Worm (Caenorhabditis elegans) whole organism, L2 larva: ENCODE measurements around the gene rps-0.
A peak's percentile ranks its signal among the peaks of the same experiment; 100 is the strongest.

Experiments used
- C34F6.9 ChIP-seq: fragments of 150-350 bp; optimal IDR thresholded peaks from 2 replicates; lab custom pipeline; 2014; ENCODE audit warnings: missing biosample characterization, missing genetic modification characterization
- F13H6.1 ChIP-seq: sonication (generic microtip); optimal IDR thresholded peaks from 2 replicates; lab custom pipeline; 2016; ENCODE audit warnings: missing genetic modification characterization, missing compliant biosample characterization
- R02D3.7 ChIP-seq: fragments of 150-350 bp; optimal IDR thresholded peaks from 2 replicates; lab custom pipeline; 2014; ENCODE audit warnings: missing biosample characterization, missing genetic modification characterization
- Y55F3AM.14 ChIP-seq: fragments of 200-800 bp; sonication (Bioruptor generic); optimal IDR thresholded peaks from 2 replicates; lab custom pipeline; 2018; ENCODE audit warnings: mild to moderate bottlenecking, missing genetic modification characterization, missing compliant biosample characterization
- alr-1 ChIP-seq: fragments of 150-350 bp; optimal IDR thresholded peaks from 2 replicates; lab custom pipeline; 2014; ENCODE audit warnings: missing biosample characterization, missing genetic modification characterization
- ama-1 ChIP-seq: fragments of 150-350 bp; optimal IDR thresholded peaks from 2 replicates; lab custom pipeline; 2018; ENCODE audit warnings: inconsistent platforms
- blmp-1 ChIP-seq: sonication (generic microtip); optimal IDR thresholded peaks from 2 replicates; lab custom pipeline; 2017; ENCODE audit warnings: missing genetic modification characterization, mild to moderate bottlenecking, missing compliant biosample characterization, antibody characterized with exemption, moderate library complexity; ENCODE audit not compliant: insufficient read depth
- ceh-16 ChIP-seq: fragments of 150-350 bp; optimal IDR thresholded peaks from 2 replicates; lab custom pipeline; 2014; ENCODE audit warnings: missing biosample characterization, missing genetic modification characterization
- crh-2 ChIP-seq: sonication (generic microtip); optimal IDR thresholded peaks from 2 replicates; lab custom pipeline; 2017; ENCODE audit warnings: missing biosample characterization, missing genetic modification characterization
- dmd-4 ChIP-seq: sonication (generic microtip); optimal IDR thresholded peaks from 2 replicates; lab custom pipeline; 2017; ENCODE audit warnings: missing biosample characterization, missing genetic modification characterization
- elt-1 ChIP-seq: fragments of 150-350 bp; optimal IDR thresholded peaks from 2 replicates; lab custom pipeline; 2014; ENCODE audit warnings: missing biosample characterization, missing genetic modification characterization
- fos-1 ChIP-seq: fragments of 150-350 bp; optimal IDR thresholded peaks from 2 replicates; lab custom pipeline; 2014; ENCODE audit warnings: missing biosample characterization, missing genetic modification characterization
- gmeb-1 ChIP-seq: fragments of 150-350 bp; optimal IDR thresholded peaks from 2 replicates; lab custom pipeline; 2014; ENCODE audit warnings: missing biosample characterization, missing genetic modification characterization
- lin-11 ChIP-seq: fragments of 150-350 bp; sonication (generic microtip); optimal IDR thresholded peaks from 2 replicates; lab custom pipeline; 2014; ENCODE audit warnings: missing biosample characterization, missing genetic modification characterization, inconsistent platforms, mixed read lengths
- lin-13 ChIP-seq: fragments of 150-350 bp; optimal IDR thresholded peaks from 2 replicates; lab custom pipeline; 2014; ENCODE audit warnings: missing biosample characterization, missing genetic modification reagents, missing genetic modification characterization
- lin-39 ChIP-seq: fragments of 150-350 bp; optimal IDR thresholded peaks from 2 replicates; lab custom pipeline; 2014; ENCODE audit warnings: missing biosample characterization, missing genetic modification reagents, missing genetic modification characterization
- lsy-2 ChIP-seq, 2 experiments: fragments of 150-350 bp in 1 of 2; sonication (generic microtip) in 1 of 2; optimal IDR thresholded peaks; 2 replicates each; lab custom pipeline; 2014 to 2017; ENCODE audit warnings: missing biosample characterization in 2 of 2, missing genetic modification characterization in 2 of 2
- mab-5 ChIP-seq: fragments of 150-350 bp; optimal IDR thresholded peaks from 2 replicates; lab custom pipeline; 2014; ENCODE audit warnings: missing biosample characterization, missing genetic modification characterization
- mbf-1 ChIP-seq: sonication (generic microtip); optimal IDR thresholded peaks from 2 replicates; lab custom pipeline; 2017; ENCODE audit warnings: missing biosample characterization, missing genetic modification characterization
- mdl-1 ChIP-seq, 2 experiments: fragments of 150-350 bp in 1 of 2; sonication (generic microtip) in 1 of 2; optimal IDR thresholded peaks; 2 replicates each; lab custom pipeline; 2017; ENCODE audit warnings: missing biosample characterization in 2 of 2, missing genetic modification characterization in 2 of 2
- nhr-10 ChIP-seq: sonication (generic microtip); optimal IDR thresholded peaks from 2 replicates; lab custom pipeline; 2017; ENCODE audit warnings: missing biosample characterization, missing genetic modification characterization
- nhr-11 ChIP-seq: fragments of 150-350 bp; optimal IDR thresholded peaks from 2 replicates; lab custom pipeline; 2014; ENCODE audit warnings: missing biosample characterization, missing genetic modification characterization
- nhr-12 ChIP-seq: fragments of 150-350 bp; optimal IDR thresholded peaks from 2 replicates; lab custom pipeline; 2014; ENCODE audit warnings: missing biosample characterization, missing genetic modification characterization
- nhr-129 ChIP-seq: fragments of 150-350 bp; optimal IDR thresholded peaks from 2 replicates; lab custom pipeline; 2014; ENCODE audit warnings: missing biosample characterization, missing genetic modification characterization
- nhr-21 ChIP-seq: fragments of 150-350 bp; optimal IDR thresholded peaks from 2 replicates; lab custom pipeline; 2014; ENCODE audit warnings: missing biosample characterization, missing genetic modification characterization
- nhr-23 ChIP-seq: fragments of 150-350 bp; optimal IDR thresholded peaks from 2 replicates; lab custom pipeline; 2014; ENCODE audit warnings: missing biosample characterization, missing genetic modification reagents, missing genetic modification characterization
- nhr-25 ChIP-seq: fragments of 150-350 bp; sonication (generic microtip); optimal IDR thresholded peaks from 3 replicates; lab custom pipeline; 2014; ENCODE audit warnings: missing biosample characterization, missing genetic modification characterization
- nhr-6 ChIP-seq: fragments of 150-350 bp; optimal IDR thresholded peaks from 2 replicates; lab custom pipeline; 2014; ENCODE audit warnings: missing biosample characterization, missing genetic modification characterization
- nhr-77 ChIP-seq: fragments of 150-350 bp; optimal IDR thresholded peaks from 2 replicates; lab custom pipeline; 2014; ENCODE audit warnings: missing biosample characterization, missing genetic modification characterization
- sem-4 ChIP-seq: fragments of 150-350 bp; optimal IDR thresholded peaks from 2 replicates; lab custom pipeline; 2014; ENCODE audit warnings: missing biosample characterization, missing genetic modification reagents, missing genetic modification characterization
- skn-1 ChIP-seq: sonication (generic microtip); optimal IDR thresholded peaks from 2 replicates; lab custom pipeline; 2017; ENCODE audit warnings: missing biosample characterization, missing genetic modification characterization
- sma-3 ChIP-seq: sonication (generic microtip); optimal IDR thresholded peaks from 2 replicates; lab custom pipeline; 2016; ENCODE audit warnings: missing genetic modification reagents, missing genetic modification characterization, missing compliant biosample characterization
- sma-9 ChIP-seq, 2 experiments: fragments of 150-350 bp in 1 of 2; sonication (generic microtip) in 1 of 2; optimal IDR thresholded peaks; 2 replicates each; lab custom pipeline; 2014 to 2016; ENCODE audit warnings: missing genetic modification characterization in 2 of 2, mild to moderate bottlenecking in 1 of 2, missing biosample characterization in 1 of 2, missing compliant biosample characterization in 1 of 2, missing genetic modification reagents in 1 of 2, moderate library complexity in 1 of 2
- snpc-4 ChIP-seq: fragments of 150-350 bp; optimal IDR thresholded peaks from 2 replicates; lab custom pipeline; 2014; ENCODE audit warnings: missing biosample characterization, missing genetic modification characterization
- zag-1 ChIP-seq: fragments of 150-350 bp; optimal IDR thresholded peaks from 2 replicates; lab custom pipeline; 2014; ENCODE audit warnings: missing biosample characterization, missing genetic modification characterization
- ztf-1 ChIP-seq: fragments of 200-800 bp; sonication (Bioruptor generic); conservative IDR thresholded peaks from 2 replicates; pipeline ENCODE4 v1.3.6; 2022; ENCODE audit warnings: missing genetic modification characterization, missing compliant biosample characterization
- ztf-11 ChIP-seq: sonication (generic microtip); optimal IDR thresholded peaks from 2 replicates; lab custom pipeline; 2017; ENCODE audit warnings: missing biosample characterization, missing genetic modification characterization
- ztf-4 ChIP-seq: fragments of 150-350 bp; optimal IDR thresholded peaks from 2 replicates; lab custom pipeline; 2014; ENCODE audit warnings: missing biosample characterization, missing genetic modification characterization

Gene rps-0

DNA sequence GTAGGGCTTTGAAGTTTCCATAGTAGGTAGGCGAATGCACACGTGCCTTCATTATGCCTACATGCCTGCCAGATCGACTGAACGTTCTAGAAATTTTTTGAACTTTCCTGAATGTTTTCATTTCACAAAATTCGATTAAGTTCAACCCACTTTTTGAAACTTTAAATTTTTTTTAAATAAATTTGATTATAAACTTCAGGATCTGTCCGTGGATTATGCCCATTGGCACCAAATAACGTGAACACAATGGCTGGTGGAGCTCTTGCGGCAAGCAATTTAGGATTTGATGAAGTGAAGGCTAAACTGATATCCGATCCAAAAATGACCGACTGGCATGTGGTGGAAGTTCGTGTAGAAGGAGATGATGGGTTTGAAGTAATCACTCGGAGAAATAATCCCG is 18.4 kb downstream of the rps-0 start, which contains the start of gene F17C8.7:
TSS of gene F17C8.7 (plus strand) at position 301 of the 400 bp plus-strand sequence.
- TF ChIP-seq fos-1 (no peak), sem-4 (tag; lab: Kevin White, UChicago) (no peak), mdl-1 (tag; optimal IDR thresholded peaks at IDR 0.05; lab: Kevin White, UChicago) (no peak), nhr-77 (no peak), nhr-21 (tag; lab: Kevin White, UChicago) (no peak), mab-5 (tag; lab: Kevin White, UChicago) (no peak), nhr-6 (tag; lab: Kevin White, UChicago) (no peak), skn-1 (no peak), blmp-1 (tag; lab: Kevin White, UChicago) (no peak), F13H6.1 (tag; lab: Kevin White, UChicago) (no peak), elt-1 (tag; lab: Kevin White, UChicago) (no peak), R02D3.7 (no peak), ztf-11 (tag; lab: Kevin White, UChicago) (no peak), nhr-12 (no peak)

DNA sequence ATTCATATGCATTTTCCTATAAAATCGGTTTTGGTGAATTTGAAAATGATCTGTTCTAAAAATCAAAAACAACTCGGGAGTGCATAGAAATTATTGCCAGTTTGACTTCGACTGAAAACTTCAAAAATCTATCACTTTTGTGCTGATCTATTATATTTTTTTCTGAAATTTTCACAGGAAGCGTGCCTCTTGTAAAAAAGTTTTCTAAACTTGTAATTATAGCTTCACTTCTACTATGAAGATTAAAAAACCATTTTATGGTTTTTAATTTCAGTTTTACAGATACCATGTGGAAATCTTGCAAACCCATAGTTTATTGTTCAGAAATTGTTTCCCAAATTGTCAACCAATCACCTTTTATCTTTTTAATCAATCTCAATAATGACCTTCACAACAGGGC is 19.8 kb downstream of the rps-0 start, which contains the start of gene F17C8.9:
TSS of gene F17C8.9 (plus strand) at position 301 of the 400 bp plus-strand sequence.
- TF ChIP-seq mdl-1 (tag; optimal IDR thresholded peaks at IDR 0.05; lab: Kevin White, UChicago) (no peak), Y55F3AM.14 (no peak), lin-13 (GFP tag; lab: Kevin White, UChicago) (no peak), crh-2 (tag; lab: Kevin White, UChicago) (no peak), lin-11 (tag; lab: Kevin White, UChicago) (no peak), nhr-129 (tag; lab: Kevin White, UChicago) (no peak), nhr-23 (tag; lab: Kevin White, UChicago) (no peak)

DNA sequence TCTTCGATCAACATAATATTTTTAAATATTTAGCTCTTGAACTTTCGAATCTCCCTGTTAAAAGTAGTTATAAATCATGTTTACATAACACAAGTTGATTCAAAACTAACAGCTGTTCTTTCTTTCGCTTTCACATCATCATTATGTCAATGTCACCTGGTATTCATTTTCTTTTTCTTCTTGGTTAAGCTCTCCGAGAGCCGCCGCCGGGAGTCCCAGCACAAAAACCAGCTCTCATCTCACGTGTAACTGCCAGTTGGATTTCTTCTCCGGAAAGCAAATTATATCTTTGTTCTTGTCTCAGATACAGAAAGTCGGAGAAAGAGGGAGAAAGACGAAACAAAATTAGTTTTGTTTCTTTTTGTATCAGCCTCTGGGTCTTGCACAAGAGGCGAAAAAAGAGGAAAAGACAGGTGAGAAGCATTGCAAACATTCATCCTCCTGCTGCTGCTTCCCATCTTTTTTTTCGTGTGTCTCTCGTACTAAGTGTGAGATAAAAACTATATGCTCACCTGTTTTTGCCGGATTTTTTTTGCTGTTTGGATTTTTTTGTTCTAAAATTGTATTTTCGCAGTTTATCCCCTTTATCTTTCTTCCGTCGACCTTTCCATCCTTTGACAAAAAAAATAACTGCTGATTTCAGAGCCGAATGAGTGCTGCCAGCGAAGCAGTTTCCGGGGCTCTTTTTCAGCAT is 22.4 kb downstream of the rps-0 start, which contains the start of gene F17C8.3:
TSS of gene F17C8.3 (plus strand) at position 644 of the 694 bp plus-strand sequence.
- TF ChIP-seq zag-1, result no peak
- TF ChIP-seq F13H6.1 (tag; lab: Kevin White, UChicago), result peak; percentile 73
- TF ChIP-seq sma-3 (GFP tag; lab: Kevin White, UChicago), result no peak
- no peak for TF ChIP-seq lin-39
- TF ChIP-seq fos-1, result no peak
- TF ChIP-seq nhr-10 (tag; lab: Kevin White, UChicago), result no peak
- no peak for TF ChIP-seq nhr-25
- TF ChIP-seq R02D3.7, result no peak
- no peak for TF ChIP-seq gmeb-1 (tag; lab: Kevin White, UChicago)
- no peak for TF ChIP-seq ceh-16 (tag; lab: Kevin White, UChicago)
- no peak for TF ChIP-seq dmd-4 (tag; lab: Kevin White, UChicago)
- no peak for TF ChIP-seq ztf-4 (tag; lab: Kevin White, UChicago)
- peak; percentile 47 for TF ChIP-seq C34F6.9
- TF ChIP-seq nhr-6 (tag; lab: Kevin White, UChicago), result no peak
- TF ChIP-seq nhr-11 (tag; lab: Kevin White, UChicago), result no peak
- TF ChIP-seq mab-5 (tag; lab: Kevin White, UChicago), result peak; percentile 32
- TF ChIP-seq ztf-1 (GFP tag; lab: Robert Waterston, UW), result no peak
- TF ChIP-seq nhr-129 (tag; lab: Kevin White, UChicago), result peak; percentile 15
- no peak for TF ChIP-seq skn-1
- TF ChIP-seq crh-2 (tag; lab: Kevin White, UChicago), result no peak
- peak in 1 of 2 experiments; percentile 56 for TF ChIP-seq lsy-2 (tag; optimal IDR thresholded peaks at IDR 0.05; lab: Kevin White, UChicago)
- no peak for TF ChIP-seq Y55F3AM.14
- no peak for TF ChIP-seq alr-1
- TF ChIP-seq mbf-1, result no peak
- no peak for TF ChIP-seq snpc-4
- no peak for TF ChIP-seq nhr-12
- TF ChIP-seq sma-9 (GFP tag; optimal IDR thresholded peaks at IDR 0.05; lab: Kevin White, UChicago), result peak; percentile 56
- no peak for TF ChIP-seq sma-9 (tag; optimal IDR thresholded peaks at IDR 0.05; lab: Kevin White, UChicago)
- TF ChIP-seq ama-1 (lab: Kevin White, UChicago), result no peak
